Fruit fly (Drosophila melanogaster): Measurements from ENCODE around the gene Akap200.

The Akap200 gene

dm6 chr2L:8414887-8415883, at the start of gene Akap200, which contains the start of gene CG13398 (continued):
- TF ChIP-seq CG5180 (GFP tag; optimal IDR thresholded peaks at IDR 0.05) (no peak), CG11456 (GFP tag; IDR thresholded peaks at IDR 0.05) (peak; percentile 54; the same call in 1 of the 3 replicates), sug (tag; optimal IDR thresholded peaks at IDR 0.05) (peak; percentile 14), CG11723 (GFP tag; optimal IDR thresholded peaks at IDR 0.05) (no peak), NFAT (GFP tag; IDR thresholded peaks at IDR 0.05) (no peak), CG15601 (tag; optimal IDR thresholded peaks at IDR 0.05) (no peak), wek (GFP tag; optimal IDR thresholded peaks at IDR 0.05) (no peak), CG6254 (GFP tag; optimal IDR thresholded peaks at IDR 0.05) (no peak), Dek (tag; optimal IDR thresholded peaks at IDR 0.05) (no peak), CG30403 (GFP tag; optimal IDR thresholded peaks at IDR 0.05) (peak; percentile 50), Drgx (GFP tag; IDR thresholded peaks at IDR 0.05) (no peak; the same call in 1 of the 2 replicates), CG13775 (GFP tag; optimal IDR thresholded peaks at IDR 0.05) (peak; percentile 59), peb (GFP tag; IDR thresholded peaks at IDR 0.05) (no peak), MESR4 (GFP tag; optimal IDR thresholded peaks at IDR 0.05) (peak; percentile 92), CG6765 (GFP tag; optimal IDR thresholded peaks at IDR 0.05) (no peak), kay (GFP tag; optimal IDR thresholded peaks at IDR 0.05) (no peak), otp (GFP tag; IDR thresholded peaks at IDR 0.05) (no peak), CG43689 (GFP tag; IDR thresholded peaks at IDR 0.05) (no peak), CG15011 (GFP tag; optimal IDR thresholded peaks at IDR 0.05) (no peak), cato (GFP tag; optimal IDR thresholded peaks at IDR 0.05; ENCODE audit: borderline replicate concordance) (no peak), CG6689 (GFP tag; IDR thresholded peaks at IDR 0.05) (0 out of 2 replicates have a peak, but pooled peaks have one; percentile 35), B-H2 (GFP tag; optimal IDR thresholded peaks at IDR 0.05) (peak; percentile 29), oc (tag; optimal IDR thresholded peaks at IDR 0.05) (no peak), pb (GFP tag; optimal IDR thresholded peaks at IDR 0.05) (no peak), CG14667 (GFP tag; IDR thresholded peaks at IDR 0.05) (0 out of 2 replicates have a peak, but pooled peaks have one; percentile 11), CG3407 (GFP tag; optimal IDR thresholded peaks at IDR 0.05) (no peak), BEAF-32 (GFP tag; optimal IDR thresholded peaks at IDR 0.05) (peak; percentile 16), Hr3 (GFP tag; optimal IDR thresholded peaks at IDR 0.05) (peak; percentile 30), klu (GFP tag; IDR thresholded peaks at IDR 0.05) (0 out of 2 replicates have a peak, but pooled peaks have one; percentile 23), chinmo (GFP tag; IDR thresholded peaks at IDR 0.05; ENCODE audit: partially characterized antibody) (no peak), crol (GFP tag; IDR thresholded peaks at IDR 0.05) (peak; percentile 90), MTF-1 (GFP tag; optimal IDR thresholded peaks at IDR 0.05; ENCODE audit: borderline replicate concordance) (peak; percentile 14), CG17359 (tag; optimal IDR thresholded peaks at IDR 0.05) (no peak), CG15514 (GFP tag; optimal IDR thresholded peaks at IDR 0.05) (peak; percentile 19), Kr (GFP tag; optimal IDR thresholded peaks at IDR 0.05) (peak; percentile 12), CG30020 (tag; optimal IDR thresholded peaks at IDR 0.05) (peak; percentile 31), Atf3 (GFP tag; optimal IDR thresholded peaks at IDR 0.05) (no peak), Elba2 (GFP tag; optimal IDR thresholded peaks at IDR 0.05) (no peak), usp (GFP tag; optimal IDR thresholded peaks at IDR 0.05) (no peak), luna (GFP tag; optimal IDR thresholded peaks at IDR 0.05) (no peak), Optix (GFP tag; IDR thresholded peaks at IDR 0.05) (no peak), ssp (GFP tag; IDR thresholded peaks at IDR 0.05) (peak; percentile 36; the same call in 1 of the 2 replicates), tll (GFP tag; optimal IDR thresholded peaks at IDR 0.05) (no peak), CG7928 (GFP tag; optimal IDR thresholded peaks at IDR 0.05) (peak; percentile 55), CG2116 (GFP tag; optimal IDR thresholded peaks at IDR 0.05) (peak; percentile 27), NC2β (GFP tag; optimal IDR thresholded peaks at IDR 0.05) (no peak), sob (GFP tag; IDR thresholded peaks at IDR 0.05) (no peak)

Measured in whole organism, embryonic.